Worm (Caenorhabditis elegans): ENCODE results near the gene ZK757.10.

ZK757.10 gene

DNA sequence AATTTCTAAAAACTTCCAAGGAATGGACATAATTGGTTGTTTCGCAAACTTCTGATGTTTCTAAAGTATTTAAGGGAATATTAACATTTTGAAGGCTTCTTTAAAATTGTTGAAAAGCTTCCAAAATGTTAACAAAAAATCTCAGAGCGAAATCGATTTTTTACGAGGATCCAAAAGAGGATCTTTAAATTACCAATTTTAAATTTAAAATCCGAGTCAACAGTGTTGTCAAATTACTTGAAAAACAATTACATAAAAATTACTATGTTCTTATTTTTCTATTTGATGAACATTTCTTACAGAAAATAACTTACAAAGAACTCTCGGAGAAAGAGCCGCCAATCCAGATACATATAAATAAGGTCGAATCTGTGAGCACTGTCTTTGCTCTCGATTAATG lies at the start of gene ZK757.10:
TSS of gene ZK757.10 (plus strand) at position 301 of the 400 bp plus-strand sequence.
- TF ChIP-seq mef-2 (tag; optimal IDR thresholded peaks at IDR 0.05): no peak
- no peak for TF ChIP-seq elt-2 (tag; optimal IDR thresholded peaks at IDR 0.05)
- TF ChIP-seq nhr-47 (tag; optimal IDR thresholded peaks at IDR 0.05): no peak
- TF ChIP-seq nhr-19 (GFP tag; conservative IDR thresholded peaks at IDR 0.05): no peak
- no peak for TF ChIP-seq tbx-2 (tag; optimal IDR thresholded peaks at IDR 0.05)
- TF ChIP-seq efl-1 (optimal IDR thresholded peaks at IDR 0.05): no peak
- TF ChIP-seq efl-1 (GFP tag; optimal IDR thresholded peaks at IDR 0.05 in 1 of 2): no peak
- no peak for TF ChIP-seq lin-13 (GFP tag; optimal IDR thresholded peaks at IDR 0.05)
- no peak for TF ChIP-seq fkh-8 (tag; optimal IDR thresholded peaks at IDR 0.05)
- TF ChIP-seq hlh-17 (GFP tag; optimal IDR thresholded peaks at IDR 0.05; ENCODE audit: borderline replicate concordance): no peak
- no peak for TF ChIP-seq lin-14 (GFP tag; optimal IDR thresholded peaks at IDR 0.05)
- no peak for TF ChIP-seq sptf-1 (tag; optimal IDR thresholded peaks at IDR 0.05)
- no peak for TF ChIP-seq sup-37 (GFP tag; optimal IDR thresholded peaks at IDR 0.05)
- no peak for TF ChIP-seq rnt-1 (tag; optimal IDR thresholded peaks at IDR 0.05)
- no peak for TF ChIP-seq nhr-84 (tag; optimal IDR thresholded peaks at IDR 0.05)

DNA sequence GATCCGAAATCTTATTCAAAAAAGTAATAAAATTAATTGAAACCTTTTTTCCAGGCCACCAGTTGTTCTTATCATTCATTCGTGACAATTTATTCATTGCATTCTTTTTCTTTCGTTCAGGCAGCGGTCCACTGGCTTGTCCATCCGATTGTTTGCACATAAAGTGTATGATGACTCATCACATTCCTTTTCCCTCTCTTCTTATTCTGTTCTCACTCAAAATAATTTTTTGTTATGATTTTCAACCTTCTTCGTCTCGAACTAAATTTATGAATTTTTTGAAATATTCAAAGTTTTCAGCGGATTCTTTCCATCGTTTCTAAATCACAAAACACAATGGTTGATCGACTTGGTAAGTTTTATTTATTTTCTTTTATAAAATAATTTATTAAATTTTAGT lies 46.5 kb upstream of the ZK757.10 start, which contains the start of gene ZK632.12:
TSS of gene ZK632.12 (plus strand) at position 301 of the 400 bp plus-strand sequence.
- TF ChIP-seq dsc-1 (tag; optimal IDR thresholded peaks at IDR 0.05) (no peak), efl-1 (optimal IDR thresholded peaks at IDR 0.05) (no peak), efl-1 (GFP tag; optimal IDR thresholded peaks at IDR 0.05 in 1 of 2) (no peak), fos-1 (tag; optimal IDR thresholded peaks at IDR 0.05) (no peak), hlh-17 (GFP tag; optimal IDR thresholded peaks at IDR 0.05; ENCODE audit: borderline replicate concordance) (no peak), C34B4.2 (tag; optimal IDR thresholded peaks at IDR 0.05) (no peak), ets-5 (GFP tag; IDR thresholded peaks at IDR 0.05) (no peak), unc-30 (tag; optimal IDR thresholded peaks at IDR 0.05) (no peak), mep-1 (tag; optimal IDR thresholded peaks at IDR 0.05) (no peak), pax-3 (tag; optimal IDR thresholded peaks at IDR 0.05) (no peak), pag-3 (tag; optimal IDR thresholded peaks at IDR 0.05; ENCODE audit: borderline replicate concordance, insufficient read depth) (no peak), lin-13 (GFP tag; optimal IDR thresholded peaks at IDR 0.05) (no peak), isw-1 (GFP tag; IDR thresholded peaks at IDR 0.05) (no peak), grh-1 (GFP tag; IDR thresholded peaks at IDR 0.05) (no peak), fkh-10 (GFP tag; optimal IDR thresholded peaks at IDR 0.05) (no peak)

DNA sequence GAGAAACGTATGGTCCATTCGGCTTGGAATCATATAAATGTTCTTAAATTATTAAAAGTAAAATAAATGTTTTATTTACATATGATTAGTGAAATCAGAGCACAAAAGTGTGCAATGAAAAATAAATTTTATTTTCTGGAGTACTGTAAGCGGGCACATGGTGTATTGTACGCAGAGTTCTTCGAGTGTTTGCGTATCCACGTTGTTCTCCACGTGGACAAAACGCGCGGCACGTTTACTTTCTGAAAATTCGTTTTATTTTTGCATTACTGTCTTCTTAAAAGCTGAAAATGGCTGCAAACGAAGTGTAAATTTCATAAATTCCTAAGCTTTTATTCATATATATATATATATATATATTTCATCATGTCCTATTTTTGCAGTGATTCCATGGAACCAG lies 44.5 kb upstream of the ZK757.10 start:
- TF ChIP-seq lsy-2 (tag; optimal IDR thresholded peaks at IDR 0.05): no peak
- no peak for TF ChIP-seq lin-35 (GFP tag; optimal IDR thresholded peaks at IDR 0.05)
- TF ChIP-seq nhr-76 (tag; optimal IDR thresholded peaks at IDR 0.05): no peak
- TF ChIP-seq nhr-90 (tag; optimal IDR thresholded peaks at IDR 0.05; ENCODE audit: poor library complexity): no peak
- no peak for TF ChIP-seq lin-13 (GFP tag; optimal IDR thresholded peaks at IDR 0.05)
- no peak for TF ChIP-seq nhr-47 (tag; optimal IDR thresholded peaks at IDR 0.05)
- TF ChIP-seq lin-39 (tag; optimal IDR thresholded peaks at IDR 0.05): no peak

DNA sequence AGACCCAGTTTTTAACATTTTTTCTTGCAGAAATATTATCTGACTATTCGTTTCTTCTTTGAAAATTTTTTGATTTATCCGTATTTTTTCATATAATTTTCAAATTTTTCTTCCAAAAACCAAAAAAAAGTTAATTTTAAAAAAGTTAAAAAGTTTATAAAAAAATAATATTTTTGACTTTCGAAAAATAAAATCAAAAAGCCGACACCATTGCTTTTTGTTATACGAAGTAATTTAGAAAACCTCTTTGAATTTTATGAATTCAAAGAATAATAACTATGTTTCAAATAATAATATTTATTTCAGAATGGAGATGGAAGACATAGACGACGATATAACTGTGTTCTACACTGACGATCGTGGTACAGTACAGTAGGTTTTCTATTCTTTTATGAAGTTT lies 42.2 kb upstream of the ZK757.10 start, which contains the start of gene K11H3.8:
TSS of gene K11H3.8 (plus strand) at position 301 of the 400 bp plus-strand sequence.
- TF ChIP-seq ceh-88 (GFP tag; IDR thresholded peaks at IDR 0.05): no peak
- no peak for TF ChIP-seq ama-1 (optimal IDR thresholded peaks at IDR 0.05)
- TF ChIP-seq fkh-10 (GFP tag; optimal IDR thresholded peaks at IDR 0.05): no peak
- TF ChIP-seq nhr-12 (tag; optimal IDR thresholded peaks at IDR 0.05): no peak
- no peak for TF ChIP-seq lin-14 (GFP tag; optimal IDR thresholded peaks at IDR 0.05)
- no peak for TF ChIP-seq C16A3.4 (tag; optimal IDR thresholded peaks at IDR 0.05)
- no peak for TF ChIP-seq Y116A8C.19 (tag; optimal IDR thresholded peaks at IDR 0.05; ENCODE audit: borderline replicate concordance)
- no peak for TF ChIP-seq unc-98 (GFP tag; IDR thresholded peaks at IDR 0.05)
- TF ChIP-seq sptf-1 (tag; optimal IDR thresholded peaks at IDR 0.05): no peak
- no peak for TF ChIP-seq ztf-11 (tag; optimal IDR thresholded peaks at IDR 0.05)
- no peak for TF ChIP-seq efl-1 (optimal IDR thresholded peaks at IDR 0.05)
- TF ChIP-seq efl-1 (GFP tag; optimal IDR thresholded peaks at IDR 0.05 in 1 of 2): no peak
- TF ChIP-seq jun-1 (tag; optimal IDR thresholded peaks at IDR 0.05): no peak
- no peak for TF ChIP-seq skn-1 (tag; optimal IDR thresholded peaks at IDR 0.05)
- no peak for TF ChIP-seq lin-35 (GFP tag; optimal IDR thresholded peaks at IDR 0.05)
